Fruit fly (Drosophila melanogaster) ovary, adult (tissue): Measurements from ENCODE around the gene Osi17.

Experiments used
- CG17801 ChIP-seq: fragments of 200-800 bp; optimal IDR thresholded peaks from 2 replicates; lab custom pipeline; 2019; ENCODE audit warnings: missing biosample characterization, mild to moderate bottlenecking, missing genetic modification characterization, moderate library complexity; ENCODE audit not compliant: partially characterized antibody

The Osi17 gene

DNA sequence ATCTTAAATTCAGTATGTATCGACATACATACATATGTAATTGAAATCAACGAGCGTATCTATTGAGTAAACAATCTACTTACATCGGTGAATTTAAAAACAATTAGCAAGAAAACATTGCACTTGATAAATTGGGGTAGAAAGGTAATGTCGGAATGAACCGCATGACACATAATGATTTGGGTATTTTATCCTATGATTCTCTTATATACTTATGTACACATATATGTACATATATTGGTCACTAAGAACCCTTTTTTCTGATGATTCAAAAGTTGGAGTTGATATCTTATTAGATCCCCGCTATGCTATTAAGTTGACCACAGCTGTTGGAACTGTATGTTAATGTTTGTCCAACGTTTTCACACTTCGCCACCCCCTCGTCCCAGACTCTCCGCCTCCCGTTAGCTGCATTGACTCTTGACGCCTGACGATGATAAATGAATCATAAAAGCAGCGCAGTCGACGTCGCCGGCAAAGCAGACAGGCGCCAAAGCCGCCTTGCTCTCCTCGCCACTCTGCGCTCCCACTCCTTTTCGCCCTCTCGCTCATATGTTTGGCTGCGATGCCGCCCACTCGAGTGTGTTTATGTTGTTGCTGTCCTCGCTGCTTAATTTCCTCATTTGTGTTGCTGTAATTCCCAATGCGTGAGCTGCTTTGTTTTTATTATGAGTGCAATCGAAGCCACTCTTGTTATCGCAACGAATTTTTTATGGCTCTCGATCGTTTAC, 41.5 kb downstream of the Osi17 start:
- TF ChIP-seq CG17801 (GFP tag; lab: Kevin White, UChicago) = no peak

DNA sequence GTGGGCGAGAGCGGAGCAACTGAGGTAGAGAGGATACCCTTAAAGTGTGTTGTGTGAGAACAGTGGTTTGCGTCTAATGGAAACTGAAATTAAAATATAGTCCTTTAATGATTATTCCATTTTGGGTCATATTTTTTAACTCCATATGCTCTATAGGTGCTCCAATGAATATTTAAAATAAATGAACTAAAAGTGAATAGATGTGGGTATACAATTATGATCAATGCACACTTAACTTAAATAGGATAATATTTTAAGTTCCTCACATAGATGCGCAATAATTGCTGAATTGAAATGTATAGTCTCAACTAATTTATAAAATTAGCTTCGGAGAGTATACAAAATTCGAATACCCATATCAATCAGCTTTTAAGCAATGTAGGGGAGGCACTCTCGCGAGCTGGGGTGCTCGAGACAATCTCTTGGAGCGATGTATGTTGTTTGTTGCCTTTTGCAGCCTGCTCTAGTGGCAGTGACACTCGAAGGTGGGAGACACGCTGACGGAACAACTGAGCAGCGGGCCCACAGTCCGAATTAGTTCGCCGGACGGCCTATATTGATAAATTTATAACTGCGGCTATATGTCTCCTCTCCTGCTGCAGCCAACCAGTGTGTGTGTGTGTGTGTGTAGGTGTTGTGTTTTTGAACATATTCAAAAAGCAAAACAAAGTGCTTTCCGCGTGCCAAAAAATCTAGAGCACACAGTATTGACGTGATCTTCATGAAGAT, 42.2 kb downstream of the Osi17 start:
- peak; percentile 58 for TF ChIP-seq CG17801 (GFP tag; lab: Kevin White, UChicago)

DNA sequence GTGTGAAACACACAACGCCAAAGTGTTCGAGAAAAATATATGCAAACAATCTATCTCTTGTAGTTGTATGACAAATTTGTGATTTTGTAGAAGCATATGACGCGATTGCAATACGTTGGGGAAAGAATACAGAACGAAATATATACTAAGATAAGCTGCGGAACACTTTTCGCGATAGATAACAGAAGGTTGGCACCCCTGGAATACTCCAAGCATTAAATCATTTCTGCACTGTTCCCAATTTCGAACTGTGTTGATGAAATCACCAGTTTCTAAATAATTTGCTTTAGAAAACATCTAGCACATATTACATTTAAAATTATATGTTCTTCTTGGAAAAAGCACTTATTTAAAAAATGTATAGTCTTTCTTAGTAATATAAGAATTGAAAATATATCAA, 42.8 kb downstream of the Osi17 start:
- TF ChIP-seq CG17801 (GFP tag; lab: Kevin White, UChicago) = no peak

DNA sequence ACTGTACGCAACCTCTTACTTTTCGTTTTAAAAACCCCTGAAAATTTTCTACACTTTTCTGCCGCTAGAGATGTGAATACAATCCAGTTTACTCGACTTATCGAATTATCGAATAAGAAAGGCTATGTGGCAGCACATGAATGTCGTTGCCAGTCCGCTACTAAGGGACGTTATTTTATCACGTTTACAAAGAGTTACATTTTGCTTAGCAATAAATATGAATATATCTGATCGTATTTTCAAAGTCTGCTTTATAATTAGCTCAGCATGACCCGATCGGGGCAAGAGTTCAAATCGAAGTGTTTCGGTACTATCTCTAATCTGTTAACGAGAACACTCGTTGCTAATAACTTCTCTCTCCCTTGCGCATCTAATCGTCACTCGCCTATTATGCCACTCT, 56.5 kb downstream of the Osi17 start, which contains the start of gene CG42724:
Gene CG42724, minus strand, starts transcription at position 189 of the 400 bp plus-strand sequence.
- no peak for TF ChIP-seq CG17801 (GFP tag; lab: Kevin White, UChicago)

DNA sequence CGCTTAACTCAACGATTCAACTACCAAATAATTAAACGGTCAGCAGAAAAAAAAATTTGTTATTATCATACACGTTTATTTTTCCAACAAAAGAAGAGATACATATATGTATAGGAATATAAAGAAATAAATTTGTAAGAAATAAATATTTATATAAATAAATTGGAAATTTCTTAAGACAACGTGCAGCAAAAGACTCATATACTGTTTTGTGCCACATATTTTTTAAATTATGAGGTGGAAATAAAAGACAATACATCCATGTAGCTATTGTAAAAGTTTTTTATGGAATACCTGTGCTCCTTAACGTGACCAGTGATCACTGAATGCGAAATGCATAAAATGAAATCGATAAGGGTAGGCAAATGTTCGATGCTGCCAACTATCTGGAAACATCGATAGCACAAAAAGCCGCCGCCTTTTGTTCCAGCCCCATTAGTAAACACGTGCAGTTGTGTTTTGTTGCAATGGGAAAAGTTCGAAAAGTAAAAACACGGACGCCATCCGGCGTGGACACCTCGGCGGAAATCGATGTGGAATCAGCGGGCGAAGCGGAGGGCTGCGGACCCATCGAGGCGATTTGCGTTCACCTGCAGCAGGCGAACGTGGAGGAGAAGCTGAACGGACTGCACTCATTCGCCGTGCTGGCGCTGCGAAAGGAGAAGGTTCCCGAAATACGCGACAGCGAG, 57.1 kb downstream of the Osi17 start, which contains the start of gene CG10286:
Gene CG10286, plus strand, starts transcription at position 416 of the 689 bp plus-strand sequence.
- no peak for TF ChIP-seq CG17801 (GFP tag; lab: Kevin White, UChicago)

DNA sequence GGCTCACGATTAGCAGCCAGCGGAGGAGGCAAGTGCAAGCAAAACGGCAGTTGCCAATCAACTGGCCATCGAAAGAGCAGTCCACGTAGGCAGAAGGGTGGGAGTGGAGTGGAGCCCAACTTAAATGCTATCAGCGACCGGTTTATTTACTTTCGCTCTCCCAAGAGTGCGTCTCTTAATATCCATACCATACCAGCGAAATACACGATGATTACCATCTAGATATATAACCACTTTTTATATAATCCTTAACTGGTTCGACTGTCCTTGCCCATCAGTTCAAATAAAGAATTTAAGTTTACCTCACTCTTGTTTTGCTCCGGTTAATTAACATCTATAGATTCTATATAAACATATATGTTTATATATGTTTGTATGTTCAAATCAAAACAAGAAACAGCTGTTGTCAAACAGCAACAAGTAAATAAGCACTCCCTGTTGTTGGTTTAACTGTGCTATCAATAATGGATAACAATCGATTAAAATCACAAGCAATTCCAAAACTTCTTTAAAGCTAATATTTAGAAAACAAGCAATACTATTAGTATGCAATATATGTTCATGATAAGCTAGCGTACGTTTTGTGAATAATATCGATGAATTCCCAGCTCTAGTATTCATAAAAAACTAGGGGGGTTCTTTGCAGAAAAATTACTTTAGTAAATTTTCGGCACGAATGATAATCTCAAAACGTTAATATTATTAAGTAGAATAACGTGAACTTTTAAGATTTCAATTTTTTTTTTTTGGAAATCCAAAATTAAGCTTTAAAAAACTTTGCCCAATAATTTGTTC, 62.1 kb downstream of the Osi17 start:
- TF ChIP-seq CG17801 (GFP tag; lab: Kevin White, UChicago) = no peak

DNA sequence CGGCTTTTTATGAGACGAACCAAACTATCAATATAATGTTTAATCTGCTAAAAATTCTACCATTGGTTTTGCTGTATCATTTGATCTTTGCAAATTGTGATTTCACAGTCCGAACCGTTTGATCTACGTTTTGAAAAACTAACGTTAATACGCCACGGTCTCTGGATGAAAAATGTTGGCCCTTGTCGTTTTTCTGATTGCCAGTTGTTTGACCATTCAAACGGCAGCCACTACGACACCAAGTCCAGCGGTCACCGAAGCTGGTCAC, 62.7 kb downstream of the Osi17 start, which contains the start of gene CG42564:
Gene CG42564, plus strand, starts transcription at position 169 of the 268 bp plus-strand sequence.
- TF ChIP-seq CG17801 (GFP tag; lab: Kevin White, UChicago) = no peak

DNA sequence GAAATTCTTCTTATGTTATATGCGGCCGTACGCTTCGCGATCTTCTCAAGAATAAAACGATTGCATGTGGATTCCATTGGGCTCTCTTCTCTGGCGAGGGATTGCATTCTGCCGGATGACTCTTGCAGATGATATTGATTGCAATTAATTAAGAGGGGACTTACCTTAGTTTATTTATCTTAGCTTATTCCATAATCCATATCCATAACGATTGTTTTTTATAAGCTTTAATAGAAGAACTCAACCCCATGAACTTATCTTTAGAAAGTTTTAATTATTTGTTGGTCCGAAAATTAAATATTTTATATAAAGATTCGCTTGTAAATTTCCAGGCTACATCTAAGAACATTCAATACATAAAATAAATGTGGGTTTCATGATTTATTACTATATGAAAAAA, 64.4 kb downstream of the Osi17 start, which contains the start of gene CRAT:
Gene CRAT, minus strand, starts transcription at position 101 of the 400 bp plus-strand sequence.
- TF ChIP-seq CG17801 (GFP tag; lab: Kevin White, UChicago) = no peak
